Worm (Caenorhabditis elegans) whole organism, early embryonic: Measurements from ENCODE around the gene aat-6.

Source experiments
- B0310.2 ChIP-seq: sonication (generic microtip); optimal IDR thresholded peaks from 2 replicates; lab custom pipeline; 2016; ENCODE audit warnings: mild to moderate bottlenecking, missing genetic modification characterization, missing compliant biosample characterization
- F13C5.2 ChIP-seq: sonication (generic microtip); optimal IDR thresholded peaks from 2 replicates; lab custom pipeline; 2017; ENCODE audit warnings: mild to moderate bottlenecking, missing genetic modification characterization, inconsistent platforms, missing compliant biosample characterization
- aly-1 ChIP-seq: sonication (generic microtip); optimal IDR thresholded peaks from 2 replicates; lab custom pipeline; 2016; ENCODE audit warnings: missing genetic modification characterization, missing compliant biosample characterization
- ama-1 ChIP-seq: fragments of 150-350 bp; optimal IDR thresholded peaks from 2 replicates; lab custom pipeline; 2014
- ceh-13 ChIP-seq: fragments of 200-800 bp; sonication (Bioruptor generic); optimal IDR thresholded peaks from 2 replicates; lab custom pipeline; 2018; ENCODE audit warnings: mild to moderate bottlenecking, missing genetic modification characterization, missing compliant biosample characterization
- ceh-36 ChIP-seq: sonication (generic microtip); optimal IDR thresholded peaks from 2 replicates; lab custom pipeline; 2016; ENCODE audit warnings: missing genetic modification characterization, inconsistent platforms, missing compliant biosample characterization
- ets-7 ChIP-seq: sonication (generic microtip); optimal IDR thresholded peaks from 2 replicates; lab custom pipeline; 2016; ENCODE audit warnings: missing genotype, missing genetic modification characterization, missing compliant biosample characterization
- flt-1 ChIP-seq: fragments of 200-800 bp; sonication (Bioruptor generic); IDR thresholded peaks from 2 replicates; pipeline ENCODE4 v1.3.6; 2022; ENCODE audit warnings: missing genetic modification characterization, missing compliant biosample characterization
- hmbx-1 ChIP-seq: sonication (generic microtip); optimal IDR thresholded peaks from 2 replicates; lab custom pipeline; 2016; ENCODE audit warnings: mild to moderate bottlenecking, missing genetic modification characterization, missing compliant biosample characterization
- hmg-4 ChIP-seq: fragments of 200-800 bp; sonication (Bioruptor generic); optimal IDR thresholded peaks from 2 replicates; lab custom pipeline; 2018; ENCODE audit warnings: mild to moderate bottlenecking, missing genetic modification characterization, missing compliant biosample characterization
- hnd-1 ChIP-seq: sonication (generic microtip); optimal IDR thresholded peaks from 2 replicates; lab custom pipeline; 2016; ENCODE audit warnings: missing genetic modification characterization, missing compliant biosample characterization
- pes-1 ChIP-seq: fragments of 200-800 bp; sonication (Bioruptor generic); IDR thresholded peaks from 2 replicates; pipeline ENCODE4 v1.3.6; 2022; ENCODE audit warnings: missing genetic modification reagents, missing genetic modification characterization, missing compliant biosample characterization
- scrt-1 ChIP-seq: fragments of 200-800 bp; sonication (Bioruptor generic); IDR thresholded peaks from 2 replicates; pipeline ENCODE4 v1.3.6; 2022; ENCODE audit warnings: missing genetic modification characterization, missing compliant biosample characterization
- sea-1 ChIP-seq: fragments of 200-800 bp; sonication (Bioruptor generic); conservative IDR thresholded peaks from 2 replicates; pipeline ENCODE4 v1.3.6; 2022; ENCODE audit warnings: missing genetic modification characterization, missing compliant biosample characterization
- tbx-11 ChIP-seq: fragments of 200-800 bp; sonication (Bioruptor generic); IDR thresholded peaks from 2 replicates; pipeline ENCODE4 v1.3.6; 2022; ENCODE audit warnings: missing genetic modification characterization, missing compliant biosample characterization
- tbx-37 ChIP-seq: fragments of 200-800 bp; sonication (Bioruptor generic); conservative IDR thresholded peaks from 2 replicates; pipeline ENCODE4 v1.3.6; 2022; ENCODE audit warnings: missing genetic modification reagents, missing genetic modification characterization, missing compliant biosample characterization
- tra-4 ChIP-seq: sonication (generic microtip); optimal IDR thresholded peaks from 2 replicates; lab custom pipeline; 2017; ENCODE audit warnings: missing genetic modification characterization, missing compliant biosample characterization

Gene aat-6

DNA sequence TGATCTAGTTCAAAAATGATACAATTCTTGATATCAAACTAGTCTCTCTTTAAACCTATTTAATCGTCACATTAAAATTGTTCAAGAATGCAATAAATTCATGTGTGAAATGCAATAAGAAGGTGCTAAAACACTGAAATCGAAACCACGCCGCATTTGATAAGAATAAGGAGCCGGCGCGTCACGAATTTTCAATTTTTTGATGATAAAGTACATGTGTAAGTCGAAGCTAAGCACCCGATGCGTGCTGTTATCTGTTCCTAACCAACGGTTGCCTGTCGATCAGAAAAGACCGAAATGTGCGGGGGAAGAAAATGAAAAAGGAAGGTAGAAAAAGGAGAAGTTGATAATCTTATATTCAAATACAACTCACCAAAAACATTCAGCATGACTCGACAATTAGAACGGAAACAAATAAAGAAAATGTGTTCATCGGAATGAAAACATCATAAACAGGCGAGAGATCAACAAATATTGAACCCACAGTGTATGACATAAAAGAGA, at the start of gene aat-6:
TSS of gene aat-6 (minus strand) at position 454 of the 504 bp plus-strand sequence.
- TF ChIP-seq hmg-4 (no peak), ets-7 (tag; lab: Kevin White, UChicago) (no peak), F13C5.2 (no peak), hmbx-1 (tag; lab: Kevin White, UChicago) (no peak), ama-1 (lab: Kevin White, UChicago) (no peak), pes-1 (GFP tag; lab: Robert Waterston, UW) (no peak), tbx-11 (GFP tag; lab: Robert Waterston, UW) (no peak), flt-1 (no peak), scrt-1 (GFP tag; lab: Robert Waterston, UW) (no peak), sea-1 (GFP tag; lab: Robert Waterston, UW) (no peak)

DNA sequence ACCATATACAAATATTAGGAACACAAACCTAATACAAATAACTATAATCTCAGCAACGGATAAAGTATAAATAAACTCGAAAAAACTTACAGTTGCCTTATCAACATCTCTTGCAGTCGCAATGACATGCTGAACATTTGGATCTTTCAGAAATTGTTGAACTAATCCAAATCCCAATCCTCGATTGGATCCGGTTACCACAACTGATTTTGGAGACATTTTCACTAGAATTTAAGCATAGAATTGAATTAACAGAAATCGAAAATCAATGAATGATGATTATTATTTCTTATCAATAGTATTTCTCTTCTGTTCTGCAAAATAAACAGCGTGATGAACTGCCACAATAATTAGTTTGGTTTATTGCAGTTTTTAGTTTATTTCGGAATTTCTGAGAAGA, 49.8 kb upstream of the aat-6 start, which contains the start of the genes C55A6.11 and C55A6.7:
TSS of gene C55A6.11 (plus strand) at position 301 of the 400 bp plus-strand sequence.
TSS of gene C55A6.7 (minus strand) at position 316 of the 400 bp plus-strand sequence.
- TF ChIP-seq ceh-13 (GFP tag; lab: Kevin White, UChicago), result no peak
- no peak for TF ChIP-seq sea-1 (GFP tag; lab: Robert Waterston, UW)
- no peak for TF ChIP-seq ceh-36 (tag; lab: Kevin White, UChicago)
- TF ChIP-seq aly-1, result no peak
- TF ChIP-seq tbx-37 (GFP tag; lab: Robert Waterston, UW), result no peak
- no peak for TF ChIP-seq F13C5.2
- TF ChIP-seq scrt-1 (GFP tag; lab: Robert Waterston, UW), result no peak
- no peak for TF ChIP-seq pes-1 (GFP tag; lab: Robert Waterston, UW)
- no peak for TF ChIP-seq hnd-1
- TF ChIP-seq hmbx-1 (tag; lab: Kevin White, UChicago), result no peak
- TF ChIP-seq ama-1 (lab: Kevin White, UChicago), result no peak
- TF ChIP-seq B0310.2, result no peak
- TF ChIP-seq ets-7 (tag; lab: Kevin White, UChicago), result no peak
- TF ChIP-seq hmg-4, result no peak
- TF ChIP-seq flt-1, result no peak
- no peak for TF ChIP-seq tbx-11 (GFP tag; lab: Robert Waterston, UW)

DNA sequence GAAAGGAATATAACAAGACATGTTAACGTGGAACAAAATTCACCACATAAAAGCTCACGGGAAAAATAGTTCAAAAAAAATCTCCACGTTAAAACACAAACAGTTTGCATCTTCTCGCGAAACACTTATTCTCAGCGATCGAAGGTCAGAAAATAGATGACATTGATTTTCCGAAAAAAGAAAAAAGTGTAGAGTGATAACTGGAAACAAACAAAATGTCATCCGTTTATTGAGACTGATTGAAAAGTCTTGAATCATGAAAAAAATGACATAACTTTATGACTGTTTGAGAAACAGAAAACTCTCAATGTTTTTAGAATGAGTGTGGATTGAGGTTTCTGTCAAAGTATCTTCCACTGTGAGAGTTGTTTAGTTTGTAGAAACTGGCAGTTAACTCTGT, 47.3 kb upstream of the aat-6 start, which contains the start of gene C55A6.4:
TSS of gene C55A6.4 (minus strand) at position 101 of the 400 bp plus-strand sequence.
- TF ChIP-seq tbx-11 (GFP tag; lab: Robert Waterston, UW), result no peak

DNA sequence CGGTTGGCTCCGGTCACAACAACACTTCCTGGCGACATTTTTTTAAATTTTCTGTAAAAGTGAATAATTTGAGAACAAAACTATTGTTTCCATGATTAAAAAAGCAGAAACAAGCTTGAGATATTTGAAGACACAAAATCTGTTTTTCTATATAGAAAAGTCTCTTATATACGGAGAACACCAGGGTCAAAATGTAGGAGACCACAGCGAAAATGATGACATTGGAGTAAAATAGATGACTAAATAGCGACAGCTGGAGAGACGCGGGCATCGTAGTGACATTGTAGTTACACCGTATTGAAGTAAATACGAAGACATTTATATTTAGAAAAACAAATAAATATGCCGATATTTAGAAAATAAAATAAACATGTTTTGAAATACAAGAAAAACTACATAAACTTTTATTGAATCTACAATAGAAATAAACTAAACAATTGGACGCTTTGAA, 45.7 kb upstream of the aat-6 start, which contains the start of gene sdz-8:
TSS of gene sdz-8 (minus strand) at position 51 of the 451 bp plus-strand sequence.
- TF ChIP-seq ama-1 (lab: Kevin White, UChicago) (no peak), tbx-37 (GFP tag; lab: Robert Waterston, UW) (no peak), F13C5.2 (no peak), tbx-11 (GFP tag; lab: Robert Waterston, UW) (no peak), ceh-13 (GFP tag; lab: Kevin White, UChicago) (no peak), ets-7 (tag; lab: Kevin White, UChicago) (no peak), pes-1 (GFP tag; lab: Robert Waterston, UW) (no peak), hmbx-1 (tag; lab: Kevin White, UChicago) (no peak), scrt-1 (GFP tag; lab: Robert Waterston, UW) (no peak), B0310.2 (no peak), hmg-4 (no peak), tra-4 (tag; lab: Kevin White, UChicago) (no peak), hnd-1 (no peak), ceh-36 (tag; lab: Kevin White, UChicago) (no peak), flt-1 (no peak), sea-1 (GFP tag; lab: Robert Waterston, UW) (no peak), aly-1 (no peak)

DNA sequence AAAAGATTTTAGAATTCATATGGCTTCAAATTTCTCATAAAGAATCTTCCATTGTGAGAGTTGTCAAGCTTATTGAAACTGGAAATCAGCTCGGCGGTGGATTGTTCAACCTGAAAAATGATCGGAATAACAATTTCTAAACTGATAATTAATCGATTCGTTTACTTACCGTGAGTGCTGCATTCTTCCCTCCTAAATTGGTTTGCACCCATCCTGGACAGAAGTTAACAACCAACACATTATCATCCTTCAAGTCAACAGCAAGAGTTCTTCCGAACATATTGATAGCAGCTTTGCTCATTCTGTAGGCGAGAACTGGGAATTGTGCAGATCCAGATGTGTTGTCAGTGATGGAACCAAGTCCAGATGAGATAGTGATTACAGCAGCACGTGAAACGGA, 44.7 kb upstream of the aat-6 start:
- TF ChIP-seq tbx-11 (GFP tag; lab: Robert Waterston, UW), result no peak
- no peak for TF ChIP-seq pes-1 (GFP tag; lab: Robert Waterston, UW)
- no peak for TF ChIP-seq F13C5.2
- no peak for TF ChIP-seq B0310.2
- no peak for TF ChIP-seq ceh-13 (GFP tag; lab: Kevin White, UChicago)
- TF ChIP-seq flt-1, result no peak
- TF ChIP-seq ets-7 (tag; lab: Kevin White, UChicago), result no peak
- no peak for TF ChIP-seq scrt-1 (GFP tag; lab: Robert Waterston, UW)
- TF ChIP-seq aly-1, result no peak
- no peak for TF ChIP-seq hmg-4
- TF ChIP-seq hnd-1, result no peak
- no peak for TF ChIP-seq sea-1 (GFP tag; lab: Robert Waterston, UW)
- no peak for TF ChIP-seq ama-1 (lab: Kevin White, UChicago)
- no peak for TF ChIP-seq hmbx-1 (tag; lab: Kevin White, UChicago)
- no peak for TF ChIP-seq ceh-36 (tag; lab: Kevin White, UChicago)
- TF ChIP-seq tra-4 (tag; lab: Kevin White, UChicago), result no peak
- no peak for TF ChIP-seq tbx-37 (GFP tag; lab: Robert Waterston, UW)

DNA sequence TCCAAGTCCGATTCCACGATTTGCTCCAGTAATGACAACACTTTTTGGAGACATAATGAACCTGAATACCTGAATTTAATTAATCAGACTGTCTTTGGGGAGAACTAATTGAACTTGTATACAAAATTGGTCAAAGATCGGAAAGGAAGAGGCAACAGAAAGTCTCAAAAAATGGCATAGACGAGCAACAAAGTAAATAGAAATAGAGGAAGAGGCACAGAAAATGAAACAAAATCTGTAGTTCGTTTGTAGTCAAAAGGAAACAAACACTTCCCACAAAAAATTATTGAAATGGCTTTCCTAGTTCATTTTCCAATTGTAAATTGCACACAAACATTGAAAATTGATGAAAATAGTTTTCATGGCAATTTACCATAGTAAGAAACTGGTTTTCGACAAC, 44.2 kb upstream of the aat-6 start, which contains the start of gene C55A6.6:
TSS of gene C55A6.6 (minus strand) at position 61 of the 400 bp plus-strand sequence.
- TF ChIP-seq scrt-1 (GFP tag; lab: Robert Waterston, UW), result no peak
- no peak for TF ChIP-seq ama-1 (lab: Kevin White, UChicago)
- TF ChIP-seq aly-1, result no peak
- TF ChIP-seq hmg-4, result no peak
- no peak for TF ChIP-seq tra-4 (tag; lab: Kevin White, UChicago)
- no peak for TF ChIP-seq ets-7 (tag; lab: Kevin White, UChicago)
- TF ChIP-seq F13C5.2, result no peak
- no peak for TF ChIP-seq pes-1 (GFP tag; lab: Robert Waterston, UW)
- no peak for TF ChIP-seq ceh-13 (GFP tag; lab: Kevin White, UChicago)
- TF ChIP-seq hmbx-1 (tag; lab: Kevin White, UChicago), result no peak
- no peak for TF ChIP-seq ceh-36 (tag; lab: Kevin White, UChicago)
- no peak for TF ChIP-seq tbx-37 (GFP tag; lab: Robert Waterston, UW)
- TF ChIP-seq hnd-1, result no peak
- TF ChIP-seq tbx-11 (GFP tag; lab: Robert Waterston, UW), result no peak
- no peak for TF ChIP-seq B0310.2

DNA sequence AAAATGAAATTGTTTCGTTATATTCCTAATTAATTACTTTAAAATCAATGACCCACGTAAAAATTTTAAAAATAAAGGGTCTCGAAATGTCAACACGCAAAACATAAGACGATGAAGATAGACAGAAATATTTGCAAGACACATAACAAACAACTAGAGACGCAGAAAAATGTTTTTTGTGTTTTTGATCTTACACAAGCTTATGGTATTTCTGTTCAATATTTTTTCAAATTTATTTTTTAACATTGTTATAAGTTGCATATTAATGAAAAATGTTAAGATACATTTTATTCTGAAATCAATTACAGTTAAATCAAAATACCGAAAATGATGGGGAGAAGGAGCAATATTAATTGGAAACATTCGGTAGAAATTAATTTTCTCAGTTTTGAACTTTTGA, 43.0 kb upstream of the aat-6 start, which contains the start of gene C55A6.3:
TSS of gene C55A6.3 (minus strand) at position 101 of the 400 bp plus-strand sequence.
- TF ChIP-seq hnd-1 (no peak), tbx-11 (GFP tag; lab: Robert Waterston, UW) (no peak), ama-1 (lab: Kevin White, UChicago) (no peak), aly-1 (no peak), hmg-4 (no peak), scrt-1 (GFP tag; lab: Robert Waterston, UW) (no peak), tbx-37 (GFP tag; lab: Robert Waterston, UW) (no peak), tra-4 (tag; lab: Kevin White, UChicago) (no peak), ceh-13 (GFP tag; lab: Kevin White, UChicago) (no peak), F13C5.2 (no peak), sea-1 (GFP tag; lab: Robert Waterston, UW) (no peak), ets-7 (tag; lab: Kevin White, UChicago) (no peak), ceh-36 (tag; lab: Kevin White, UChicago) (no peak), pes-1 (GFP tag; lab: Robert Waterston, UW) (no peak), flt-1 (no peak), hmbx-1 (tag; lab: Kevin White, UChicago) (no peak), B0310.2 (no peak)
